Worm (Caenorhabditis elegans) whole organism, L4 larva: Measurements from ENCODE around the gene D1046.2.

Experiments
- lim-7 ChIP-seq: fragments of 200-800 bp; sonication (Bioruptor generic); IDR thresholded peaks from 2 replicates; pipeline ENCODE4 v1.3.6; 2022; ENCODE audit warnings: missing genetic modification characterization, missing compliant biosample characterization
- pha-4 ChIP-seq, 2 experiments: fragments of 150-350 bp in 1 of 2; fragments of 200-800 bp in 1 of 2; sonication (Bioruptor generic) in 1 of 2; IDR thresholded peaks in 1 of 2; optimal IDR thresholded peaks in 1 of 2; 2 replicates each; pipeline versions ENCODE4 v1.3.6 to Lab custom; 2014 to 2022; ENCODE audit warnings: missing genetic modification characterization in 2 of 2, missing genetic modification reagents in 2 of 2, missing biosample characterization in 1 of 2, missing compliant biosample characterization in 1 of 2
- spr-3 ChIP-seq: fragments of 200-800 bp; sonication (Bioruptor generic); optimal IDR thresholded peaks from 2 replicates; lab custom pipeline; 2018; ENCODE audit warnings: mild to moderate bottlenecking, missing genetic modification characterization, missing compliant biosample characterization

DNA sequence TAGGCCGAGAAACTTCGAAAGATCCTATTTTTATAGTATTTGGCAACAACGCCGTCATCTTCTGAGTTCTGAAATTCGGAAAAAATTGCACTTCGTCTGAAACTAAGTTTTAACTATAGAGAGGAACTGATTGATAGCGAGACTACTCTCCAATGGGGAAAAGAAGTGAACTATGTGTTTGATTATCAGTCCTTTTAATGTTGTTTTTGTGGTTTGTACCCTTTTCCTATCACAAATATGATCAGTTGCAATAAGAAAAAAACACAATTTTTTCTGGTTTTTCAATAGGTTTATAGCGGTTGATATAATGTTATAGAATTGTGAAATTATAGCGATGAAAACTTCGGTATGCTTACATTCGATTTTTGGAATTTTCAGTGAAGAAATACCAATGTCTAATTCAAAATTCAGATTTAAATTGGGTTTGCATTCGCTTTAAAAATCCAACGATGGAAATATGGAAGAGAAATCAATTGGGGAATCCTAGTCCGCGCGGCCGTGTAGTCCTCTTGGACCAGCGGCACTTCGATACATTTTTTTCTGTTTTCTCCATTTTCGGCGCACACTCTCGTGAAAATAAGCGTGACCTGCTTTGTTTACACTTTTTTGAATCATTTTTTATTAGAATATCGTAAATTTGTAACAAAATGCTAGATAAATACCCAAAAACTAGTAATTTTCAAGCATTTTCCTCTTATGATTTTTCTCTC lies 47.5 kb upstream of the D1046.2 start, which contains the start of gene C53B4.3:
- no peak for TF ChIP-seq spr-3
- TF ChIP-seq pha-4 (GFP tag; IDR thresholded peaks at IDR 0.05; lab: Robert Waterston, UW): no peak
- peak; percentile 48 for TF ChIP-seq pha-4 (tag; optimal IDR thresholded peaks at IDR 0.05; lab: Kevin White, UChicago)
- TF ChIP-seq lim-7: no peak
